Worm (Caenorhabditis elegans): Measurements from ENCODE around the gene npr-24.
A peak's percentile ranks its signal among the peaks of the same experiment; 100 is the strongest.

The npr-24 gene

DNA sequence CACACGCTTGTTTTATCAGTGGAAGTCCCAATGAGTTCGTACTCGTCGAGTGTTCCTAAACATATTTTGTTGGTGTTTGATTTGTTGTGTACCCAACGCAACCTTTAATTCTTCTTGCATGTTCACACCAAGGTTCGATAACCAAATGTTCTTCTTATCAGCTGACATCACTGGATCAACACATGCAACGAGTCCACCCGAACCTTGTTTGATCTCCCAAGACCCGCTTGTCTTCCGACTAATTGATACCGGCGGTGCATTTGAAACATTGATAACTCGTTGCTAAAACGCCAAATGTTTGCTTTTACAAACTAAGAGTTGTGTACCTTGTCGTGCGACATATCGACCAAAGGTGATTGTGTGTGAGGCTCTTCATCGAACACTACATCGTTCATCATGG lies 14.9 kb downstream of the npr-24 start:
- TF ChIP-seq nhr-129 (tag; optimal IDR thresholded peaks at IDR 0.05) (peak; percentile 29), crh-2 (tag; optimal IDR thresholded peaks at IDR 0.05) (peak; percentile 51), alr-1 (tag; optimal IDR thresholded peaks at IDR 0.05) (no peak), elt-1 (tag; optimal IDR thresholded peaks at IDR 0.05) (no peak), sma-3 (GFP tag; optimal IDR thresholded peaks at IDR 0.05) (no peak), F13H6.1 (tag; optimal IDR thresholded peaks at IDR 0.05) (peak; percentile 61), sma-9 (GFP tag; optimal IDR thresholded peaks at IDR 0.05) (peak; percentile 88), sma-9 (tag; optimal IDR thresholded peaks at IDR 0.05) (no peak), fos-1 (tag; optimal IDR thresholded peaks at IDR 0.05) (peak; percentile 52), nhr-23 (tag; optimal IDR thresholded peaks at IDR 0.05) (no peak)

- TF ChIP-seq ceh-16 (tag; optimal IDR thresholded peaks at IDR 0.05) (no peak), aly-2 (tag; optimal IDR thresholded peaks at IDR 0.05) (no peak), nhr-21 (tag; optimal IDR thresholded peaks at IDR 0.05) (no peak), unc-62 (GFP tag; optimal IDR thresholded peaks at IDR 0.05) (no peak), lin-39 (tag; optimal IDR thresholded peaks at IDR 0.05) (no peak), nhr-237 (tag; optimal IDR thresholded peaks at IDR 0.05) (no peak), sem-4 (tag; optimal IDR thresholded peaks at IDR 0.05) (no peak), alr-1 (tag; optimal IDR thresholded peaks at IDR 0.05) (no peak), mdl-1 (tag; optimal IDR thresholded peaks at IDR 0.05) (no peak), unc-55 (GFP tag; optimal IDR thresholded peaks at IDR 0.05) (no peak)
Measured at ce11 chrX:17468483-17468882, 18.2 kb downstream of the npr-24 start.

DNA sequence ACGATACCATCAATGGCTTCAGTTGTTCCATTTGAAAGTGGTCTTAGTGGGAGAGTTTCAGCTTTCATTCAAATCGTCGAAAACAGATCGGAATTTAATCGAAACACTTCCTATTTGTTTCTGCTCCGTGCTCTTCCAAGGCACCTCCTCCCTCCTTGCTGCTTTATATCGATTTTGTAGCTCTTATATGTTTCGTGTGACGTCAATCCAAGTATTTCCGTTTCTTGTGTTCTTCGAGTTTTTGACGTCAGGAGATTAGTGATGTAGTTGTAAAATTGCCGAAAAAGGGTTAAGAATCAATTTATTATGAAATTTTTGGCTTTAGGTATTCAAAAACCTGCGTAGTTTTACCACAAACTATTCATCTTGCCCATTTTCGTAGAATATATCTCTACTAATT lies 20.0 kb downstream of the npr-24 start, which contains the start of gene ZK54.3:
Gene ZK54.3 (minus strand): TSS at position 391 of the 400 bp plus-strand sequence.
- TF ChIP-seq ztf-11 (tag; optimal IDR thresholded peaks at IDR 0.05) = no peak
- TF ChIP-seq ztf-4 (tag; optimal IDR thresholded peaks at IDR 0.05) = no peak
- no peak for TF ChIP-seq nhr-21 (tag; optimal IDR thresholded peaks at IDR 0.05)
- peak; percentile 63 for TF ChIP-seq sma-9 (GFP tag; optimal IDR thresholded peaks at IDR 0.05)
- TF ChIP-seq sma-9 (tag; optimal IDR thresholded peaks at IDR 0.05) = no peak
- no peak for TF ChIP-seq R02D3.7 (tag; optimal IDR thresholded peaks at IDR 0.05)
- TF ChIP-seq lsy-2 (tag; optimal IDR thresholded peaks at IDR 0.05) = peak in 1 of 2 experiments; percentile 49
- no peak for TF ChIP-seq elt-3 (tag; optimal IDR thresholded peaks at IDR 0.05)
- no peak for TF ChIP-seq gmeb-1 (tag; optimal IDR thresholded peaks at IDR 0.05)
- peak; percentile 93 for TF ChIP-seq unc-55 (GFP tag; optimal IDR thresholded peaks at IDR 0.05)
- no peak for TF ChIP-seq fos-1 (tag; optimal IDR thresholded peaks at IDR 0.05)
- TF ChIP-seq crh-2 (tag; optimal IDR thresholded peaks at IDR 0.05) = peak; percentile 43
- peak; percentile 56 for TF ChIP-seq C34F6.9 (tag; optimal IDR thresholded peaks at IDR 0.05)

DNA sequence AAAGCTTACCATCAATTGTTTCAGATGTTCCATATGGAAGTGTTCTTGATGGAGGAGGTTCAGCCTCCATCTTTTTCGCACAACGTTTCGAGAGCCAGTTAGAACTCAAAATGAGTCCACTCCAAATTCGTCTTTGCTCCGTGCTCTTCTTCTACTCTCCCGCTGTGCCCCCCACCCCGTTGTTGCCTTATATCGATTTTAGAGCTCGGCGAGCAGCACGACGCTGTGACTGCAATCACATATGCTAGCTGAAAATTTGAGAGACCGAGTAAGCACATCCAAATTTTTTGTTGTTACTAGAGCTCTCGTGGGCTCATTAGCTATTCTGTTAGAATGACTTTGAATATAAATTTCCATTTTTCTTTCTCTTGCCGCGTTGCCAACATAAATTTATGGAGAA lies 21.8 kb downstream of the npr-24 start, which contains the start of gene slc-17.1:
Gene slc-17.1 (minus strand): TSS at position 101 of the 400 bp plus-strand sequence.
- peak; percentile 2 for TF ChIP-seq unc-55 (GFP tag; optimal IDR thresholded peaks at IDR 0.05)
- TF ChIP-seq zag-1 (tag; optimal IDR thresholded peaks at IDR 0.05) = no peak

ce11 chrX:17461958-17462357 lies 24.7 kb downstream of the npr-24 start:
- TF ChIP-seq blmp-1 (tag; optimal IDR thresholded peaks at IDR 0.05; ENCODE audit: insufficient read depth) = no peak
- no peak for TF ChIP-seq snpc-4 (tag; optimal IDR thresholded peaks at IDR 0.05)
- TF ChIP-seq C34F6.9 (tag; optimal IDR thresholded peaks at IDR 0.05) = peak; percentile 21
- peak; percentile 40 for TF ChIP-seq nhr-129 (tag; optimal IDR thresholded peaks at IDR 0.05)
- no peak for TF ChIP-seq mdl-1 (tag; optimal IDR thresholded peaks at IDR 0.05)
- TF ChIP-seq unc-55 (GFP tag; optimal IDR thresholded peaks at IDR 0.05) = no peak

DNA sequence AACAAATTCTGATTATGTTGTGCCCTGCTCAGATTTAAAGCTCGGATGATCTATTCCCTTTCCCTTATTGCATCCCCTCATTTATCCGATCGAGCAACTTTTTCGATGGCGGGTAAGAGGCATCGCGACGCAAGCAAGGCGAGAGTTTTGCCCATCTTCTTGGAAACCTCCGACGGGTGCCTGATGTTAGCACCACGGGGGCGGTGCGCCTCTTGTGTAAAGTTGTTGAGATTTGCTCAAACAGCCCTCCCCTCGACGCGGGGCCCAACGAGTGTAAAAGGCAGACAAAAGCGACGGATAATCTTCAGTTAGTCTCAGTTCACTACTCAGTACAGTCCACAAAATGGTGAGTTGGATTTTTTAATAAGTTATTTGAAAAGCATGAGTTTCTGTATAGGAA lies 27.7 kb downstream of the npr-24 start, which contains the start of gene mlc-1:
Gene mlc-1 (plus strand): TSS at position 324 of the 400 bp plus-strand sequence.
- TF ChIP-seq sma-9 (GFP tag; optimal IDR thresholded peaks at IDR 0.05) (peak; percentile 39), sma-9 (tag; optimal IDR thresholded peaks at IDR 0.05) (no peak), ama-1 (optimal IDR thresholded peaks at IDR 0.05) (no peak), crh-2 (tag; optimal IDR thresholded peaks at IDR 0.05) (no peak), nhr-129 (tag; optimal IDR thresholded peaks at IDR 0.05) (peak; percentile 18), lin-13 (GFP tag; optimal IDR thresholded peaks at IDR 0.05) (no peak), unc-55 (GFP tag; optimal IDR thresholded peaks at IDR 0.05) (no peak), F13H6.1 (tag; optimal IDR thresholded peaks at IDR 0.05) (peak; percentile 54)

All from whole organism, L2 larva.